Fruit fly (Drosophila melanogaster): ENCODE data around the gene dan.

dan gene

dm6 chr3R:25183484-25184442 lies at the start of gene dan (continued):
- TF ChIP-seq CG8089 (GFP tag; optimal IDR thresholded peaks at IDR 0.05) (no peak), CG7928 (GFP tag; optimal IDR thresholded peaks at IDR 0.05) (no peak), sens (GFP tag) (peak; percentile 83), CG6272 (GFP tag; IDR thresholded peaks at IDR 0.05) (no peak), abd-A (tag; optimal IDR thresholded peaks at IDR 0.05) (no peak), tna (GFP tag; IDR thresholded peaks at IDR 0.05; ENCODE audit: partially characterized antibody) (no peak), esg (GFP tag; conservative IDR thresholded peaks at IDR 0.05) (0 out of 2 replicates have a peak, but pooled peaks have one; percentile 26), toy (GFP tag; IDR thresholded peaks at IDR 0.05) (no peak), CG17612 (GFP tag; IDR thresholded peaks at IDR 0.05) (no peak), CG17802 (tag; optimal IDR thresholded peaks at IDR 0.05) (no peak), CG3838 (GFP tag; optimal IDR thresholded peaks at IDR 0.05) (no peak), CG31365 (tag; optimal IDR thresholded peaks at IDR 0.05) (no peak), ranshi (GFP tag; IDR thresholded peaks at IDR 0.05) (no peak), dmrt11E (tag; optimal IDR thresholded peaks at IDR 0.05) (peak; percentile 75), CG6765 (GFP tag; optimal IDR thresholded peaks at IDR 0.05) (no peak), CG12155 (GFP tag; optimal IDR thresholded peaks at IDR 0.05) (peak; percentile 11), CG17385 (GFP tag; optimal IDR thresholded peaks at IDR 0.05) (peak; percentile 5), CG8388 (GFP tag; optimal IDR thresholded peaks at IDR 0.05) (peak; percentile 43), zfh2 (GFP tag; optimal IDR thresholded peaks at IDR 0.05) (no peak), Spps (tag; optimal IDR thresholded peaks at IDR 0.05) (no peak), CG1647 (GFP tag; optimal IDR thresholded peaks at IDR 0.05) (no peak), ssp (GFP tag; IDR thresholded peaks at IDR 0.05) (no peak), CG13296 (GFP tag; optimal IDR thresholded peaks at IDR 0.05) (peak; percentile 3), sisA (GFP tag; IDR thresholded peaks at IDR 0.05) (no peak), CG34376 (GFP tag; optimal IDR thresholded peaks at IDR 0.05) (no peak), Ets97D (GFP tag; optimal IDR thresholded peaks at IDR 0.05) (no peak), CG11560 (tag; IDR thresholded peaks at IDR 0.05) (no peak), Drgx (GFP tag; IDR thresholded peaks at IDR 0.05) (no peak), CG31441 (GFP tag; IDR thresholded peaks at IDR 0.05) (peak; percentile 60; the same call in 1 of the 2 replicates), CG13775 (GFP tag; optimal IDR thresholded peaks at IDR 0.05) (peak; percentile 59), CG11695 (GFP tag; IDR thresholded peaks at IDR 0.05) (0 out of 3 replicates have a peak, but pooled peaks have one; percentile 45), hbn (GFP tag; IDR thresholded peaks at IDR 0.05; ENCODE audit: partially characterized antibody) (no peak), gfzf (GFP tag; optimal IDR thresholded peaks at IDR 0.05) (no peak), slp2 (GFP tag; optimal IDR thresholded peaks at IDR 0.05) (no peak), Dip3 (GFP tag; optimal IDR thresholded peaks at IDR 0.05) (no peak), fd3F (GFP tag; optimal IDR thresholded peaks at IDR 0.05) (peak; percentile 16), ara (GFP tag; IDR thresholded peaks at IDR 0.05) (no peak), Sox100B (GFP tag; optimal IDR thresholded peaks at IDR 0.05) (peak; percentile 38), CG14441 (GFP tag; IDR thresholded peaks at IDR 0.05) (no peak), CG16779 (GFP tag; IDR thresholded peaks at IDR 0.05) (no peak), Mrtf (GFP tag; IDR thresholded peaks at IDR 0.05) (no peak), otp (GFP tag; IDR thresholded peaks at IDR 0.05) (no peak), CG8290 (GFP tag; optimal IDR thresholded peaks at IDR 0.05) (no peak), CG8290 (tag; optimal IDR thresholded peaks at IDR 0.05) (no peak), CG10321 (GFP tag; IDR thresholded peaks at IDR 0.05) (no peak), CG7745 (tag; optimal IDR thresholded peaks at IDR 0.05) (no peak), E2f1 (GFP tag; IDR thresholded peaks at IDR 0.05) (no peak), CG5953 (GFP tag; IDR thresholded peaks at IDR 0.05) (no peak), CG9437 (GFP tag; optimal IDR thresholded peaks at IDR 0.05) (no peak), al (GFP tag; IDR thresholded peaks at IDR 0.05) (no peak), Nf-YC (tag; optimal IDR thresholded peaks at IDR 0.05) (peak; percentile 47)

Measured in whole organism, embryonic.